Worm (Caenorhabditis elegans) whole organism, midembryonic: ENCODE results near the gene W03F9.4.

ENCODE experiments used
- T22C8.4 ChIP-seq: fragments of 200-800 bp; sonication (Bioruptor generic); IDR thresholded peaks from 2 replicates; pipeline ENCODE4 v1.3.6; 2022; ENCODE audit warnings: missing genetic modification characterization, missing compliant biosample characterization
- klf-2 ChIP-seq: fragments of 200-800 bp; sonication (Bioruptor generic); conservative IDR thresholded peaks from 2 replicates; pipeline ENCODE4 v1.3.6; 2022; ENCODE audit warnings: missing genetic modification reagents, missing genetic modification characterization, missing compliant biosample characterization

ce11 chrV:155215-155614 is 4.0 kb upstream of the W03F9.4 start:
- no peak for TF ChIP-seq T22C8.4 (GFP tag; lab: Robert Waterston, UW)
- 0 out of 2 replicates have a peak, but pooled peaks have one; percentile 9 for TF ChIP-seq klf-2 (GFP tag; lab: Robert Waterston, UW)
